Worm (Caenorhabditis elegans) whole organism, L4/young adult: ENCODE data around the gene F21C10.5.

ENCODE experiments used
- W03F9.2 ChIP-seq: fragments of 150-350 bp; optimal IDR thresholded peaks from 2 replicates; lab custom pipeline; 2014; ENCODE audit warnings: missing biosample characterization, missing genetic modification characterization
- dao-5 ChIP-seq: sonication (generic microtip); optimal IDR thresholded peaks from 2 replicates; lab custom pipeline; 2016; ENCODE audit warnings: missing genotype, missing genetic modification characterization, moderate library complexity, missing compliant biosample characterization
- him-1 ChIP-seq: sonication (generic microtip); optimal IDR thresholded peaks from 2 replicates; lab custom pipeline; 2016; ENCODE audit warnings: missing genotype, missing genetic modification reagents, missing genetic modification characterization, missing compliant biosample characterization

ce11 chrV:9127773-9128172 is 2.3 kb downstream of the F21C10.5 start, which contains the start of gene F21C10.3:
- TF ChIP-seq him-1 (tag; lab: Kevin White, UChicago) (no peak), W03F9.2 (tag; lab: Kevin White, UChicago) (no peak), dao-5 (no peak)
